Fruit fly (Drosophila melanogaster) whole organism, embryonic: ENCODE measurements around the gene Taf10.

Experiments used
- BEAF-32 ChIP-seq: fragments of 200-800 bp; sonication (Bioruptor generic); optimal IDR thresholded peaks from 3 replicates; lab custom pipeline; 2017; ENCODE audit warnings: missing biosample characterization, missing genetic modification characterization, mild to moderate bottlenecking, moderate library complexity, missing genetic modification reagents
- CG10543 ChIP-seq: fragments of 200-800 bp; sonication (Bioruptor generic); optimal IDR thresholded peaks from 3 replicates; lab custom pipeline; 2017; ENCODE audit warnings: missing biosample characterization, mild to moderate bottlenecking, missing genetic modification characterization, moderate library complexity
- CG11093 ChIP-seq: fragments of 200-800 bp; sonication (Bioruptor generic); IDR thresholded peaks from 3 replicates; pipeline ENCODE4 v1.3.6; 2022; ENCODE audit warnings: missing biosample characterization, missing genetic modification characterization
- CG12219 ChIP-seq: fragments of 200-800 bp; sonication (Bioruptor generic); optimal IDR thresholded peaks from 3 replicates; lab custom pipeline; 2018; ENCODE audit warnings: missing biosample characterization, mild to moderate bottlenecking, missing genetic modification characterization
- CG12942 ChIP-seq: fragments of 200-800 bp; sonication (Bioruptor generic); optimal IDR thresholded peaks from 3 replicates; lab custom pipeline; 2016; ENCODE audit warnings: missing biosample characterization, missing genetic modification characterization
- CG2199 ChIP-seq: fragments of 200-800 bp; sonication (Bioruptor generic); IDR thresholded peaks from 3 replicates; pipeline ENCODE4 v1.3.6; 2022; ENCODE audit warnings: missing biosample characterization, missing genetic modification characterization
- CG2889 ChIP-seq: fragments of 200-800 bp; sonication (Bioruptor generic); IDR thresholded peaks from 3 replicates; pipeline ENCODE4 v1.3.6; 2022; ENCODE audit warnings: missing biosample characterization, missing genetic modification characterization
- CG32772 ChIP-seq: fragments of 200-800 bp; sonication (Bioruptor generic); IDR thresholded peaks from 2 replicates; pipeline ENCODE4 v1.3.6; 2022; ENCODE audit warnings: missing biosample characterization, missing genetic modification characterization
- CG43689 ChIP-seq: fragments of 200-800 bp; sonication (Bioruptor generic); IDR thresholded peaks from 2 replicates; pipeline ENCODE4 v1.3.6; 2022; ENCODE audit warnings: missing biosample characterization, missing genetic modification characterization
- CG4617 ChIP-seq: fragments of 200-800 bp; sonication (Bioruptor generic); optimal IDR thresholded peaks from 3 replicates; lab custom pipeline; 2016; ENCODE audit warnings: missing biosample characterization, missing genetic modification characterization, borderline replicate concordance
- CG4707 ChIP-seq: fragments of 200-800 bp; sonication (Bioruptor generic); optimal IDR thresholded peaks from 2 replicates; lab custom pipeline; 2018; ENCODE audit warnings: missing biosample characterization, mild to moderate bottlenecking, missing genetic modification characterization, moderate library complexity
- CG4730 ChIP-seq: fragments of 200-800 bp; sonication (Bioruptor generic); IDR thresholded peaks from 2 replicates; pipeline ENCODE4 v1.3.6; 2022; ENCODE audit warnings: missing biosample characterization, missing genetic modification characterization
- CG6683 ChIP-seq: fragments of 200-800 bp; sonication (Bioruptor generic); optimal IDR thresholded peaks from 2 replicates; lab custom pipeline; 2017; ENCODE audit warnings: missing biosample characterization, mild to moderate bottlenecking, missing genetic modification characterization, missing genetic modification reagents
- CG6813 ChIP-seq: fragments of 200-800 bp; sonication (Bioruptor generic); optimal IDR thresholded peaks from 2 replicates; lab custom pipeline; 2017; ENCODE audit warnings: missing biosample characterization, missing genetic modification characterization, mild to moderate bottlenecking, moderate library complexity, missing genetic modification reagents
- CG7357 ChIP-seq: fragments of 200-800 bp; sonication (Bioruptor generic); IDR thresholded peaks from 3 replicates; pipeline ENCODE4 v1.3.6; 2022; ENCODE audit warnings: missing biosample characterization, missing genetic modification characterization
- CG7963 ChIP-seq: fragments of 200-800 bp; sonication (Bioruptor generic); IDR thresholded peaks from 3 replicates; pipeline ENCODE4 v1.3.6; 2022; ENCODE audit warnings: missing biosample characterization, missing genetic modification characterization; ENCODE audit not compliant: partially characterized antibody
- CG8089 ChIP-seq: fragments of 200-800 bp; sonication (Bioruptor generic); optimal IDR thresholded peaks from 3 replicates; lab custom pipeline; 2016; ENCODE audit warnings: missing biosample characterization, missing genetic modification characterization
- CG8359 ChIP-seq: fragments of 200-800 bp; sonication (Bioruptor generic); optimal IDR thresholded peaks from 2 replicates; lab custom pipeline; 2017; ENCODE audit warnings: missing biosample characterization, mild to moderate bottlenecking, missing genetic modification characterization, borderline replicate concordance
- Chrac-16 ChIP-seq: fragments of 200-800 bp; sonication (Bioruptor generic); optimal IDR thresholded peaks from 3 replicates; lab custom pipeline; 2016; ENCODE audit warnings: missing biosample characterization, missing genetic modification characterization
- CkIIα-i1 ChIP-seq: fragments of 200-800 bp; sonication (Bioruptor generic); IDR thresholded peaks from 2 replicates; pipeline ENCODE4 v1.3.6; 2022; ENCODE audit warnings: missing biosample characterization, missing genetic modification characterization
- Dip3 ChIP-seq: fragments of 200-800 bp; sonication (Bioruptor generic); optimal IDR thresholded peaks from 3 replicates; lab custom pipeline; 2016; ENCODE audit warnings: missing biosample characterization, missing genetic modification characterization
- Dp ChIP-seq: fragments of 200-800 bp; sonication (Bioruptor generic); optimal IDR thresholded peaks from 2 replicates; lab custom pipeline; 2018; ENCODE audit warnings: missing biosample characterization, mild to moderate bottlenecking, missing genetic modification characterization, moderate library complexity
- Eip74EF ChIP-seq, 2 experiments: fragments of 200-800 bp in 1 of 2; fragments of >200 bp in 1 of 2; sonication (Bioruptor generic) in 1 of 2; optimal IDR thresholded peaks; 2 replicates each; lab custom pipeline; 2017 to 2019; ENCODE audit warnings: missing biosample characterization in 2 of 2, missing genetic modification characterization in 2 of 2, mild to moderate bottlenecking in 1 of 2, moderate library complexity in 1 of 2
- HLHmδ ChIP-seq: fragments of 200-800 bp; sonication (Bioruptor generic); optimal IDR thresholded peaks from 2 replicates; lab custom pipeline; 2018; ENCODE audit warnings: missing biosample characterization, mild to moderate bottlenecking, missing genetic modification characterization, moderate library complexity
- Hmx ChIP-seq: fragments of 200-800 bp; sonication (Bioruptor generic); optimal IDR thresholded peaks from 2 replicates; lab custom pipeline; 2016; ENCODE audit warnings: missing biosample characterization, missing genetic modification characterization
- MTF-1 ChIP-seq: fragments of 200-800 bp; sonication (Bioruptor generic); optimal IDR thresholded peaks from 2 replicates; lab custom pipeline; 2018; ENCODE audit warnings: missing biosample characterization, mild to moderate bottlenecking, missing genetic modification characterization, borderline replicate concordance
- Med ChIP-seq: fragments of 200-800 bp; sonication (Bioruptor generic); peaks from one replicate; lab custom pipeline; 2016; ENCODE audit warnings: missing biosample characterization, missing genetic modification characterization, mild to moderate bottlenecking, inconsistent platforms, moderate library complexity
- Meics ChIP-seq: fragments of 200-800 bp; sonication (Bioruptor generic); optimal IDR thresholded peaks from 2 replicates; lab custom pipeline; 2017; ENCODE audit warnings: missing biosample characterization, mild to moderate bottlenecking, missing genetic modification characterization
- NC2α ChIP-seq: fragments of 200-800 bp; sonication (Bioruptor generic); optimal IDR thresholded peaks from 2 replicates; lab custom pipeline; 2016; ENCODE audit warnings: missing biosample characterization, missing genetic modification characterization
- Sry-β ChIP-seq: fragments of 200-800 bp; sonication (Bioruptor generic); optimal IDR thresholded peaks from 2 replicates; lab custom pipeline; 2018; ENCODE audit warnings: missing biosample characterization, mild to moderate bottlenecking, missing genetic modification characterization, moderate library complexity
- Stat92E ChIP-seq, 3 experiments: fragments of >200 bp in 2 of 3; fragments of 200-800 bp in 1 of 3; sonication (Bioruptor generic) in 1 of 3; optimal IDR thresholded peaks; 2 replicates each; lab custom pipeline; 2017 to 2019; ENCODE audit warnings: missing biosample characterization in 3 of 3, missing genetic modification characterization in 3 of 3, mild to moderate bottlenecking in 1 of 3, moderate library complexity in 1 of 3
- bab2 ChIP-seq: fragments of 200-800 bp; sonication (Bioruptor generic); optimal IDR thresholded peaks from 2 replicates; lab custom pipeline; 2016; ENCODE audit warnings: missing biosample characterization, missing genetic modification characterization
- bsh ChIP-seq, 2 experiments: fragments of 200-800 bp; sonication (Bioruptor generic); optimal IDR thresholded peaks; 2 replicates each; lab custom pipeline; 2017 to 2018; ENCODE audit warnings: mild to moderate bottlenecking in 2 of 2, missing biosample characterization in 2 of 2, missing genetic modification characterization in 2 of 2, moderate library complexity in 1 of 2
- croc ChIP-seq: fragments of 200-800 bp; sonication (Bioruptor generic); conservative IDR thresholded peaks from 3 replicates; pipeline ENCODE4 v1.3.6; 2022; ENCODE audit warnings: missing biosample characterization, missing genetic modification characterization
- fd3F ChIP-seq: fragments of 200-800 bp; sonication (Bioruptor generic); optimal IDR thresholded peaks from 2 replicates; lab custom pipeline; 2018; ENCODE audit warnings: missing biosample characterization, mild to moderate bottlenecking, missing genetic modification characterization, moderate library complexity
- gcm2 ChIP-seq: fragments of 200-800 bp; sonication (Bioruptor generic); optimal IDR thresholded peaks from 2 replicates; lab custom pipeline; 2016; ENCODE audit warnings: missing biosample characterization, missing genetic modification characterization
- gt ChIP-seq: fragments of 200-800 bp; sonication (Bioruptor generic); IDR thresholded peaks from 2 replicates; pipeline ENCODE4 v1.3.6; 2022; ENCODE audit warnings: missing biosample characterization, missing genetic modification characterization
- hb ChIP-seq: fragments of 200-800 bp; sonication (Bioruptor generic); IDR thresholded peaks from 3 replicates; pipeline ENCODE4 v1.3.6; 2022; ENCODE audit warnings: missing biosample characterization, missing genetic modification characterization; ENCODE audit not compliant: partially characterized antibody
- hbn ChIP-seq: fragments of 200-800 bp; sonication (Bioruptor generic); IDR thresholded peaks from 2 replicates; pipeline ENCODE4 v1.3.6; 2022; ENCODE audit warnings: missing biosample characterization, missing genetic modification characterization; ENCODE audit not compliant: partially characterized antibody
- jigr1 ChIP-seq: fragments of 200-800 bp; sonication (Bioruptor generic); IDR thresholded peaks from 3 replicates; pipeline ENCODE4 v1.3.6; 2022; ENCODE audit warnings: missing biosample characterization, missing genetic modification characterization
- jumu ChIP-seq: fragments of 200-800 bp; sonication (Bioruptor generic); optimal IDR thresholded peaks from 3 replicates; lab custom pipeline; 2016; ENCODE audit warnings: missing biosample characterization, missing genetic modification characterization
- kah ChIP-seq: fragments of 200-800 bp; sonication (Bioruptor generic); optimal IDR thresholded peaks from 2 replicates; lab custom pipeline; 2018; ENCODE audit warnings: missing biosample characterization, mild to moderate bottlenecking, missing genetic modification characterization
- klu ChIP-seq: fragments of 200-800 bp; sonication (Bioruptor generic); IDR thresholded peaks from 2 replicates; pipeline ENCODE4 v1.3.6; 2022; ENCODE audit warnings: missing biosample characterization, missing genetic modification characterization
- lab ChIP-seq: fragments of 200-800 bp; sonication (Bioruptor generic); optimal IDR thresholded peaks from 3 replicates; lab custom pipeline; 2017; ENCODE audit warnings: missing biosample characterization, missing genetic modification characterization, mild to moderate bottlenecking, moderate library complexity, missing genetic modification reagents
- p53 ChIP-seq: fragments of 200-800 bp; sonication (Bioruptor generic); optimal IDR thresholded peaks from 2 replicates; lab custom pipeline; 2016; ENCODE audit warnings: missing biosample characterization, missing genetic modification characterization
- pan ChIP-seq, 4 experiments: fragments of >200 bp in 3 of 4; fragments of 200-800 bp in 1 of 4; sonication (Bioruptor generic) in 1 of 4; optimal IDR thresholded peaks in 3 of 4; IDR thresholded peaks in 1 of 4; 2 replicates each; pipeline versions ENCODE4 v1.3.6 to Lab custom; 2017 to 2022; ENCODE audit warnings: missing biosample characterization in 2 of 4, missing genetic modification characterization in 2 of 4, mixed read lengths in 1 of 4
- sisA ChIP-seq: fragments of 200-800 bp; sonication (Bioruptor generic); IDR thresholded peaks from 2 replicates; pipeline ENCODE4 v1.3.6; 2022; ENCODE audit warnings: missing biosample characterization, missing genetic modification characterization
- so ChIP-seq: fragments of 200-800 bp; sonication (Bioruptor generic); IDR thresholded peaks from 3 replicates; pipeline ENCODE4 v1.3.6; 2022; ENCODE audit warnings: missing biosample characterization, missing genetic modification characterization
- tin ChIP-seq: fragments of 200-800 bp; sonication (Bioruptor generic); optimal IDR thresholded peaks from 3 replicates; lab custom pipeline; 2016; ENCODE audit warnings: missing biosample characterization, missing genetic modification characterization
- unpg ChIP-seq: fragments of 200-800 bp; sonication (Bioruptor generic); optimal IDR thresholded peaks from 3 replicates; lab custom pipeline; 2018; ENCODE audit warnings: missing biosample characterization, mild to moderate bottlenecking, missing genetic modification characterization, moderate library complexity

Gene Taf10

DNA sequence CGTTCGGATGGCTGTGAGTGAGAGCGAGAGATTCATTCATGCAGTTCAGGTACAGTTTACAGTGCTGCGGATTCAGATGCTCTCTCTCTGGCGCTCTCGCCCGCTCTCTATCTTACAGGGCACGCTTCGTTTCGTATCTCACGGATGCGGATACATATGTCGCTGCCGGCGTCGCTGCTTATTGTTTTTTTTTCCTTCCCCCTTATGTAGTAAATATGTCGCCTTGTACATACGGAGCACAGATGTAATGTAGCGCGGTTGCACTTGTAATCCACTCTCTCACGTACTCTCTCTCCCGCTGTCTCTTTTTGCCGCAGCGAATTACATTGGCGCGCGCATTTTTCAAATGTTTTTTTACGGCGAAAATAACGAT, 12.4 kb upstream of the Taf10 start (continued):
- TF ChIP-seq Dip3 (GFP tag; lab: Kevin White, UChicago) (no peak), kah (peak; percentile 2), fd3F (no peak), jumu (no peak), CG8359 (GFP tag; lab: Kevin White, UChicago) (no peak), bsh (GFP tag; optimal IDR thresholded peaks at IDR 0.05; lab: Kevin White, UChicago) (peak in 1 of 2 experiments; percentile 26), Dp (peak; percentile 75), pan (optimal IDR thresholded peaks at IDR 0.05; lab: Kevin White, UChicago) (no peak), pan (GFP tag; optimal IDR thresholded peaks at IDR 0.05 in 1 of 2, IDR thresholded peaks at IDR 0.05 in 1 of 2) (no peak), HLHmδ (GFP tag; lab: Kevin White, UChicago) (peak; percentile 48), unpg (GFP tag; lab: Kevin White, UChicago) (no peak), tin (no peak), Med (GFP tag; lab: Kevin White, UChicago) (peak; percentile 7), hbn (no peak), CG6683 (GFP tag; lab: Kevin White, UChicago) (no peak), so (GFP tag; lab: Robert Waterston, UW) (no peak), CG8089 (GFP tag; lab: Kevin White, UChicago) (no peak), Stat92E (GFP tag; optimal IDR thresholded peaks at IDR 0.05; lab: Kevin White, UChicago) (peak in 1 of 3 experiments; percentile 29), CG10543 (GFP tag; lab: Kevin White, UChicago) (no peak), bab2 (GFP tag; lab: Kevin White, UChicago) (no peak), CG12219 (GFP tag; lab: Kevin White, UChicago) (no peak), klu (GFP tag; lab: Robert Waterston, UW) (no peak), BEAF-32 (GFP tag; lab: Kevin White, UChicago) (no peak), gcm2 (GFP tag; lab: Kevin White, UChicago) (no peak), CG7357 (no peak), CG2199 (no peak), CkIIα-i1 (GFP tag; lab: Robert Waterston, UW) (no peak), CG2889 (GFP tag; lab: Robert Waterston, UW) (no peak), MTF-1 (GFP tag; lab: Kevin White, UChicago) (no peak), CG6813 (GFP tag; lab: Kevin White, UChicago) (no peak), lab (GFP tag; lab: Kevin White, UChicago) (no peak), jigr1 (GFP tag; lab: Robert Waterston, UW) (no peak), CG12942 (no peak), CG4707 (no peak), Meics (no peak), CG32772 (no peak), CG4617 (GFP tag; lab: Kevin White, UChicago) (no peak), Hmx (no peak), Eip74EF (GFP tag; optimal IDR thresholded peaks at IDR 0.05; lab: Kevin White, UChicago) (peak in 1 of 2 experiments; percentile 35), Chrac-16 (GFP tag; lab: Kevin White, UChicago) (no peak), gt (GFP tag; lab: Robert Waterston, UW) (no peak), CG43689 (GFP tag; lab: Robert Waterston, UW) (no peak), CG11093 (no peak), croc (no peak), CG4730 (GFP tag; lab: Robert Waterston, UW) (no peak), Sry-β (GFP tag; lab: Kevin White, UChicago) (no peak), sisA (GFP tag; lab: Robert Waterston, UW) (no peak), p53 (GFP tag; lab: Kevin White, UChicago) (no peak), hb (no peak), NC2α (GFP tag; lab: Kevin White, UChicago) (no peak), CG7963 (GFP tag; lab: Robert Waterston, UW) (no peak)
